Worm (Caenorhabditis elegans): ENCODE data around the gene bca-2.

DNA sequence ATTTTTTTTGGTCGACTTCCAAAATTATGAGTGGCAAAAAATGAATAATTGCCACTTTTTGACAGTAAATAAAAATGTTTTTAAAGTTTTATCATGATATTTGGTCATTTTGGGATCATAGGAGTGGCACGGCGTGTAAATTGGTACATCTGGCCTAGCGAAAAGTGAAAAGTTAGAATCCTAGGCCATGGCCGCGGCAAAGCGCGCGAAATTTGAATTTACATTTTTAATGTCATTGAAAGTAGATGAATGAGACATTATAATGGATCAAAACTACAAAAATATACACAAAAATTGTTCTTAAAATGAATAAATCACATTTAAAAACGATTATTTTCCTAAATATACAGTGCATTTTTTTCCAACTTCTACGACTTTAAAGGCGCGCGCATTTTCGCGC lies 26.5 kb upstream of the bca-2 start:
- no peak for TF ChIP-seq nhr-12 (tag; optimal IDR thresholded peaks at IDR 0.05)
- no peak for TF ChIP-seq ztf-11 (tag; optimal IDR thresholded peaks at IDR 0.05)
- TF ChIP-seq unc-62 (GFP tag; optimal IDR thresholded peaks at IDR 0.05) = no peak
- TF ChIP-seq zag-1 (tag; optimal IDR thresholded peaks at IDR 0.05) = no peak
- no peak for TF ChIP-seq egl-27 (tag; optimal IDR thresholded peaks at IDR 0.05)
- TF ChIP-seq elt-2 (tag; optimal IDR thresholded peaks at IDR 0.05) = no peak

Data from whole organism, L3 larva.